Worm (Caenorhabditis elegans) whole organism, L2 larva: ENCODE results near the gene Y38E10A.9.

Source experiments
- C34F6.9 ChIP-seq: fragments of 150-350 bp; optimal IDR thresholded peaks from 2 replicates; lab custom pipeline; 2014; ENCODE audit warnings: missing biosample characterization, missing genetic modification characterization
- aly-2 ChIP-seq: fragments of 150-350 bp; optimal IDR thresholded peaks from 2 replicates; lab custom pipeline; 2014; ENCODE audit warnings: missing biosample characterization, missing genetic modification characterization
- ama-1 ChIP-seq: fragments of 150-350 bp; optimal IDR thresholded peaks from 2 replicates; lab custom pipeline; 2018; ENCODE audit warnings: inconsistent platforms
- ceh-16 ChIP-seq: fragments of 150-350 bp; optimal IDR thresholded peaks from 2 replicates; lab custom pipeline; 2014; ENCODE audit warnings: missing biosample characterization, missing genetic modification characterization
- ceh-82 ChIP-seq: fragments of 150-350 bp; optimal IDR thresholded peaks from 2 replicates; lab custom pipeline; 2014; ENCODE audit warnings: missing biosample characterization, missing genetic modification characterization
- nhr-23 ChIP-seq: fragments of 150-350 bp; optimal IDR thresholded peaks from 2 replicates; lab custom pipeline; 2014; ENCODE audit warnings: missing biosample characterization, missing genetic modification reagents, missing genetic modification characterization
- nhr-237 ChIP-seq: fragments of 150-350 bp; optimal IDR thresholded peaks from 2 replicates; lab custom pipeline; 2014; ENCODE audit warnings: missing biosample characterization, missing genetic modification characterization
- nhr-25 ChIP-seq: fragments of 150-350 bp; sonication (generic microtip); optimal IDR thresholded peaks from 3 replicates; lab custom pipeline; 2014; ENCODE audit warnings: missing biosample characterization, missing genetic modification characterization
- sma-3 ChIP-seq: sonication (generic microtip); optimal IDR thresholded peaks from 2 replicates; lab custom pipeline; 2016; ENCODE audit warnings: missing genetic modification reagents, missing genetic modification characterization, missing compliant biosample characterization
- snpc-4 ChIP-seq: fragments of 150-350 bp; optimal IDR thresholded peaks from 2 replicates; lab custom pipeline; 2014; ENCODE audit warnings: missing biosample characterization, missing genetic modification characterization
- unc-39 ChIP-seq: fragments of 150-350 bp; optimal IDR thresholded peaks from 2 replicates; lab custom pipeline; 2014; ENCODE audit warnings: missing biosample characterization, missing genetic modification characterization
- unc-55 ChIP-seq: fragments of 150-350 bp; sonication (generic microtip); optimal IDR thresholded peaks from 3 replicates; lab custom pipeline; 2014; ENCODE audit warnings: missing biosample characterization, missing genetic modification reagents, missing genetic modification characterization
- ztf-4 ChIP-seq: fragments of 150-350 bp; optimal IDR thresholded peaks from 2 replicates; lab custom pipeline; 2014; ENCODE audit warnings: missing biosample characterization, missing genetic modification characterization

DNA sequence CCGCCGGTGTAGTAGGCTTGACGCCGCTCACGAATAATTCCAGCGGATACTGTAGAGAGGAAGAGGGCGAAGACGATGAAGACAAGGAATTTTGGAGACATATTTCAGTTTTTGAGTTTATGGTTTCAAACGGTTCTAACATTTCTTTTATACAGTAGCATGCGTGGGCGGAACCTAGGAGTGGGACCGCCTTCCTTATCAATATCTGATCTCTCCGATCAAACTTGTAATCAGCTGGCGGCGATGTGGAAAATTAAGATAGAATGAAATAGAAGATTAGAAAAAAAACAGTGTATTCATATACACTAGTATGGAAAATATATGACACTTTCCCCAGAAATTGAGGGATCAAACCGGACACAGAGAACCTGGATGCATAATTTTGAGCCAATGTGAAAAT lies 10.5 kb downstream of the Y38E10A.9 start, which contains the start of gene nspe-2:
- no peak for TF ChIP-seq ceh-16 (tag; lab: Kevin White, UChicago)
- TF ChIP-seq aly-2, result no peak
- no peak for TF ChIP-seq sma-3 (GFP tag; lab: Kevin White, UChicago)
- no peak for TF ChIP-seq unc-39
- no peak for TF ChIP-seq nhr-25
- no peak for TF ChIP-seq snpc-4 (tag; lab: Kevin White, UChicago)
- no peak for TF ChIP-seq unc-55 (GFP tag; lab: Kevin White, UChicago)
- TF ChIP-seq nhr-237, result no peak
- TF ChIP-seq ama-1 (lab: Kevin White, UChicago), result no peak
- TF ChIP-seq ztf-4 (tag; lab: Kevin White, UChicago), result no peak
- TF ChIP-seq ceh-82 (tag; lab: Kevin White, UChicago), result no peak
- TF ChIP-seq C34F6.9 (tag; lab: Kevin White, UChicago), result no peak
- no peak for TF ChIP-seq nhr-23
